Worm (Caenorhabditis elegans) whole organism, L3 larva: Measurements from ENCODE around the gene rab-3.

Experiments used
- R02D3.7 ChIP-seq: fragments of 150-350 bp; optimal IDR thresholded peaks from 2 replicates; lab custom pipeline; 2014; ENCODE audit warnings: missing biosample characterization, missing genetic modification characterization
- ZK546.5 ChIP-seq: sonication (generic microtip); optimal IDR thresholded peaks from 2 replicates; lab custom pipeline; 2017; ENCODE audit warnings: missing biosample characterization, missing genetic modification characterization
- aly-2 ChIP-seq: fragments of 150-350 bp; optimal IDR thresholded peaks from 2 replicates; lab custom pipeline; 2014; ENCODE audit warnings: missing biosample characterization, missing genetic modification characterization
- ama-1 ChIP-seq: fragments of 150-350 bp; optimal IDR thresholded peaks from 2 replicates; lab custom pipeline; 2018
- ceh-16 ChIP-seq: sonication (generic microtip); optimal IDR thresholded peaks from 2 replicates; lab custom pipeline; 2017; ENCODE audit warnings: missing biosample characterization, missing genetic modification characterization
- ceh-28 ChIP-seq: fragments of 150-350 bp; optimal IDR thresholded peaks from 2 replicates; lab custom pipeline; 2014; ENCODE audit warnings: missing biosample characterization, missing genetic modification reagents, missing genetic modification characterization
- ceh-82 ChIP-seq: fragments of 150-350 bp; optimal IDR thresholded peaks from 2 replicates; lab custom pipeline; 2014; ENCODE audit warnings: missing biosample characterization, missing genetic modification characterization
- ceh-9 ChIP-seq: sonication (generic microtip); optimal IDR thresholded peaks from 2 replicates; lab custom pipeline; 2018; ENCODE audit warnings: missing biosample characterization, missing genetic modification characterization
- daf-12 ChIP-seq: fragments of 150-350 bp; optimal IDR thresholded peaks from 2 replicates; lab custom pipeline; 2014; ENCODE audit warnings: missing biosample characterization, missing genetic modification reagents, missing genetic modification characterization
- egl-27 ChIP-seq: sonication (generic microtip); optimal IDR thresholded peaks from 4 replicates; lab custom pipeline; 2017; ENCODE audit warnings: missing biosample characterization, missing genetic modification reagents, missing genetic modification characterization
- egl-5 ChIP-seq: fragments of 150-350 bp; optimal IDR thresholded peaks from 2 replicates; lab custom pipeline; 2017; ENCODE audit warnings: missing biosample characterization, missing genetic modification reagents, missing genetic modification characterization, inconsistent platforms
- elt-1 ChIP-seq: fragments of 150-350 bp; optimal IDR thresholded peaks from 2 replicates; lab custom pipeline; 2014; ENCODE audit warnings: missing biosample characterization, missing genetic modification characterization
- elt-2 ChIP-seq: sonication (generic microtip); optimal IDR thresholded peaks from 2 replicates; lab custom pipeline; 2016; ENCODE audit warnings: missing genetic modification reagents, mild to moderate bottlenecking, missing genetic modification characterization, missing compliant biosample characterization
- elt-3 ChIP-seq, 3 experiments: fragments of 150-350 bp in 1 of 3; sonication (generic microtip) in 2 of 3; optimal IDR thresholded peaks; 2 replicates in 2 of 3; 4 replicates in 1 of 3; lab custom pipeline; 2014 to 2017; ENCODE audit warnings: missing biosample characterization in 3 of 3, missing genetic modification characterization in 3 of 3
- eor-1 ChIP-seq, 2 experiments: fragments of 150-350 bp; optimal IDR thresholded peaks; 2 replicates each; lab custom pipeline; 2014 to 2018; ENCODE audit warnings: missing biosample characterization in 2 of 2, missing genetic modification characterization in 2 of 2
- fkh-10 ChIP-seq: sonication (generic microtip); optimal IDR thresholded peaks from 2 replicates; lab custom pipeline; 2017; ENCODE audit warnings: missing biosample characterization, missing genetic modification reagents, missing genetic modification characterization
- fkh-2 ChIP-seq: fragments of 150-350 bp; optimal IDR thresholded peaks from 2 replicates; lab custom pipeline; 2014; ENCODE audit warnings: missing biosample characterization, missing genetic modification reagents, missing genetic modification characterization
- fos-1 ChIP-seq: fragments of 150-350 bp; optimal IDR thresholded peaks from 2 replicates; lab custom pipeline; 2014; ENCODE audit warnings: missing biosample characterization, missing genetic modification characterization
- jun-1 ChIP-seq: fragments of 150-350 bp; optimal IDR thresholded peaks from 2 replicates; lab custom pipeline; 2014; ENCODE audit warnings: missing biosample characterization, missing genetic modification reagents, missing genetic modification characterization
- lin-15B ChIP-seq: fragments of 150-350 bp; optimal IDR thresholded peaks from 2 replicates; lab custom pipeline; 2014; ENCODE audit warnings: missing biosample characterization, missing genetic modification characterization
- mdl-1 ChIP-seq: fragments of 150-350 bp; optimal IDR thresholded peaks from 2 replicates; lab custom pipeline; 2014; ENCODE audit warnings: missing biosample characterization, missing genetic modification characterization
- mml-1 ChIP-seq: fragments of 150-350 bp; sonication (generic microtip); optimal IDR thresholded peaks from 3 replicates; lab custom pipeline; 2014; ENCODE audit warnings: missing biosample characterization, missing genetic modification characterization
- nfya-1 ChIP-seq: sonication (generic microtip); optimal IDR thresholded peaks from 2 replicates; lab custom pipeline; 2017; ENCODE audit warnings: missing genetic modification characterization, mild to moderate bottlenecking, missing compliant biosample characterization, antibody characterized with exemption, moderate library complexity; ENCODE audit not compliant: insufficient read depth
- nhr-11 ChIP-seq: fragments of 150-350 bp; optimal IDR thresholded peaks from 2 replicates; lab custom pipeline; 2014; ENCODE audit warnings: missing biosample characterization, missing genetic modification characterization
- nhr-12 ChIP-seq: fragments of 150-350 bp; optimal IDR thresholded peaks from 2 replicates; lab custom pipeline; 2014; ENCODE audit warnings: missing biosample characterization, missing genetic modification characterization
- nhr-23 ChIP-seq: fragments of 150-350 bp; optimal IDR thresholded peaks from 2 replicates; lab custom pipeline; 2014; ENCODE audit warnings: missing biosample characterization, missing genetic modification reagents, missing genetic modification characterization
- nhr-25 ChIP-seq: sonication (generic microtip); optimal IDR thresholded peaks from 2 replicates; lab custom pipeline; 2017; ENCODE audit warnings: missing biosample characterization, missing genetic modification characterization
- nhr-28 ChIP-seq: fragments of 150-350 bp; optimal IDR thresholded peaks from 2 replicates; lab custom pipeline; 2014; ENCODE audit warnings: missing biosample characterization, missing genetic modification characterization
- nhr-43 ChIP-seq: sonication (generic microtip); optimal IDR thresholded peaks from 2 replicates; lab custom pipeline; 2016; ENCODE audit warnings: mild to moderate bottlenecking, missing genetic modification characterization, missing compliant biosample characterization; ENCODE audit not compliant: poor library complexity, severe bottlenecking
- nhr-67 ChIP-seq: fragments of 150-350 bp; optimal IDR thresholded peaks from 2 replicates; lab custom pipeline; 2014; ENCODE audit warnings: missing biosample characterization, missing genetic modification characterization
- nhr-76 ChIP-seq: fragments of 150-350 bp; sonication (generic microtip); optimal IDR thresholded peaks from 5 replicates; lab custom pipeline; 2014; ENCODE audit warnings: missing biosample characterization, missing genetic modification characterization
- nhr-77 ChIP-seq: fragments of 150-350 bp; optimal IDR thresholded peaks from 2 replicates; lab custom pipeline; 2014; ENCODE audit warnings: missing biosample characterization, missing genetic modification characterization
- pha-4 ChIP-seq: fragments of 150-350 bp; optimal IDR thresholded peaks from 2 replicates; lab custom pipeline; 2014; ENCODE audit warnings: missing biosample characterization, missing genetic modification reagents, missing genetic modification characterization
- pqm-1 ChIP-seq: fragments of 150-350 bp; optimal IDR thresholded peaks from 2 replicates; lab custom pipeline; 2017; ENCODE audit warnings: missing biosample characterization, missing genetic modification characterization, inconsistent platforms
- sea-2 ChIP-seq: fragments of 150-350 bp; sonication (generic microtip); optimal IDR thresholded peaks from 4 replicates; lab custom pipeline; 2014; ENCODE audit warnings: missing biosample characterization, missing genetic modification reagents, missing genetic modification characterization
- skn-1 ChIP-seq: fragments of 150-350 bp; optimal IDR thresholded peaks from 2 replicates; lab custom pipeline; 2014; ENCODE audit warnings: missing biosample characterization, missing genetic modification characterization
- snpc-4 ChIP-seq: fragments of 150-350 bp; optimal IDR thresholded peaks from 2 replicates; lab custom pipeline; 2014; ENCODE audit warnings: missing biosample characterization, missing genetic modification characterization
- tbx-2 ChIP-seq: sonication (generic microtip); optimal IDR thresholded peaks from 2 replicates; lab custom pipeline; 2016; ENCODE audit warnings: mild to moderate bottlenecking, missing genetic modification characterization, missing compliant biosample characterization
- unc-39 ChIP-seq: sonication (generic microtip); optimal IDR thresholded peaks from 4 replicates; lab custom pipeline; 2017; ENCODE audit warnings: missing biosample characterization, missing genetic modification characterization
- unc-62 ChIP-seq: fragments of 150-350 bp; sonication (generic microtip); optimal IDR thresholded peaks from 4 replicates; lab custom pipeline; 2014; ENCODE audit warnings: missing biosample characterization, missing genetic modification reagents, missing genetic modification characterization
- zag-1 ChIP-seq: fragments of 150-350 bp; optimal IDR thresholded peaks from 2 replicates; lab custom pipeline; 2014; ENCODE audit warnings: missing biosample characterization, missing genetic modification characterization
- ztf-11 ChIP-seq: fragments of 150-350 bp; optimal IDR thresholded peaks from 2 replicates; lab custom pipeline; 2014; ENCODE audit warnings: missing biosample characterization, missing genetic modification characterization
- ztf-4 ChIP-seq: fragments of 150-350 bp; optimal IDR thresholded peaks from 2 replicates; lab custom pipeline; 2014; ENCODE audit warnings: missing biosample characterization, missing genetic modification characterization

rab-3 gene

DNA sequence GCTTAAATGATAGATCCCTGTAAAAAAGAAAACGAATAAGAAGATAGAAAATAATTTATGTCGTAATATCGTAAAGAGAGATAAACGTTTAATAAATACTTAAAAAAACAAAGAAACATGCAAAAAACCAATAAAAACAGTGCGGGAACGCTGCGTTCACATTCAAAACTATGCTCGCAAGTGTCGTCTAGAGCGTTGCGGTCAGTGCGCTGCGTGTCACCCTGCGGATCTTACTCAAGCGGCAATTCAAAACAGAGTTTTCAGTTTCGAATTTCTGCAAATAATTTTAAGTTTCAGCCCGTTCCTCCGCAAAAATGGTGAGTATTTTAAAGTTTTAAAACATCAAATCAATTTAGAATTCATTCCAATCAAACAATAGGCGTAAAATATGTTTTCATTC is 12.8 kb downstream of the rab-3 start, which contains the start of the genes tiar-1 and lelo-4 (continued):
- TF ChIP-seq zag-1 = no peak
- TF ChIP-seq unc-39 (tag; lab: Kevin White, UChicago) = no peak

DNA sequence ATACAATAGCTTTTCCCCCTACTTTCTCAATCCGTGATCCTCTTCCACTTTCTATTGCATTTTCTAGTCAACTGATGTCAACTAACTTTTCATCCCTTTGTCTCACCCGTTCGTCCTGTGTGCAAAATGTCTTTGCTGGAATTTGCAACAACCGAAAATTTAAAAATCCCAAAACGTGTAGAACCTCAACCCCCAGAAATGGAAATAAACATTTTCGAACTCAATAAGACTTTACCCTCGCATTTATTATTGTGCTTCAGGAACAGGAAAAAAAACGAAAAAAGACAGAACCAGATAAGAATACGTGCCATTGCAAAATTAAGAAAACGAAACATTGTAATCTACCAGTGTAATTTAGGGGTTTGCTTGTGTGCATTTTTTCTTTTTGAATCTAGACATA is 15.5 kb downstream of the rab-3 start:
- TF ChIP-seq ztf-4 (tag; lab: Kevin White, UChicago) (peak; percentile 44), daf-12 (tag; lab: Kevin White, UChicago) (no peak), ama-1 (lab: Kevin White, UChicago) (peak; percentile 33), fos-1 (tag; lab: Kevin White, UChicago) (no peak), elt-2 (tag; lab: Kevin White, UChicago) (peak; percentile 22), nhr-76 (no peak), unc-39 (tag; lab: Kevin White, UChicago) (no peak), mml-1 (no peak)

DNA sequence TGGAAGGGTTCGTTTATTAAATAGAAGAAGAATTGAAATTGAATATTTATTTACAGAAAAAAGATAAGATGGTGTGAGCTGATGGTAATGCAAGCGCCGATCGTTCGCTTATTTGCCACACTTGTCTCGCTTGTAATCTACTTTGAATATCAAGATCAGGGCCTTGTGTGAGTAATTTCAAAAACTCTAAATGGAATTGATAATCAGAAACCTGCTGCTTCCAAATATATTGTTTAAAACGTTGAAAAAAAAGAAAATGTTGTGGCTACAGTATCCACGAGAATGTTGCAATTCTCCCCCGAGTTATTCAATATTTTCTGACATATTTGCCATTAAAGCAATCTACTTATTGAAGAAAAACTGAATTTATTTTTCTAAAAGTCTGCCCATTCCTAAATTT is 16.8 kb downstream of the rab-3 start:
- TF ChIP-seq pqm-1 (tag; lab: Kevin White, UChicago) (no peak), egl-27 (tag; lab: Kevin White, UChicago) (no peak), snpc-4 (tag; lab: Kevin White, UChicago) (no peak), nhr-28 (no peak), ceh-16 (tag; lab: Kevin White, UChicago) (no peak), ceh-82 (no peak), ztf-4 (tag; lab: Kevin White, UChicago) (no peak), tbx-2 (tag; lab: Kevin White, UChicago) (no peak), nhr-67 (tag; lab: Kevin White, UChicago) (no peak), mdl-1 (tag; lab: Kevin White, UChicago) (no peak), daf-12 (tag; lab: Kevin White, UChicago) (no peak), pha-4 (tag; lab: Kevin White, UChicago) (no peak), nhr-43 (tag; lab: Kevin White, UChicago) (no peak), nhr-25 (tag; lab: Kevin White, UChicago) (no peak), sea-2 (GFP tag; lab: Kevin White, UChicago) (no peak), nhr-12 (tag; lab: Kevin White, UChicago) (no peak), nhr-23 (no peak), fkh-2 (tag; lab: Kevin White, UChicago) (no peak), ceh-28 (tag; lab: Kevin White, UChicago) (no peak), jun-1 (tag; lab: Kevin White, UChicago) (no peak)

DNA sequence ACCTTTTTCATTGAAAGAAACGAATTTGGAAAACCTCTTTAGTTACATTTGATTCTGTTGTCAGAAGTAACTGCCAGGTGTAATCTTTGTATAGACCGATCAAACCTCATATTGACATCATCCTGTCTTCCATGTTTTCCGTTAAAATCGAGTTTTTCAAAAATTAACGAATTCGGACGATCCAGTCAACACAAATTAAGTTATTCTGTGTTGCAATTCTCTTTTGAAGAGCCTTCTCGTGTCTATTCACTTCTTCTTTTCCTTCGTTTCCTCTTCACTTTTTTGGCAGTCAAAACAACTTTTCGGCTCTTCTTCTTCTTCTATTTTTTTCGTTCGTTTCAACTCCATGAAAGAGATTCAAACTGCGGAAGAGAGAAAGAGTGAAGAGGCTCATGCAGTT is 19.5 kb downstream of the rab-3 start:
- TF ChIP-seq nhr-28 = no peak
- no peak for TF ChIP-seq ZK546.5
- no peak for TF ChIP-seq jun-1 (tag; lab: Kevin White, UChicago)
- TF ChIP-seq nfya-1 (tag; lab: Kevin White, UChicago) = peak; percentile 18
- no peak for TF ChIP-seq unc-62
- no peak for TF ChIP-seq pha-4 (tag; lab: Kevin White, UChicago)
- TF ChIP-seq snpc-4 (tag; lab: Kevin White, UChicago) = no peak
- TF ChIP-seq elt-1 (tag; lab: Kevin White, UChicago) = no peak
- TF ChIP-seq fkh-10 = peak; percentile 95
- TF ChIP-seq skn-1 (tag; lab: Kevin White, UChicago) = no peak
- TF ChIP-seq eor-1 (tag; optimal IDR thresholded peaks at IDR 0.05; lab: Kevin White, UChicago) = no peak

DNA sequence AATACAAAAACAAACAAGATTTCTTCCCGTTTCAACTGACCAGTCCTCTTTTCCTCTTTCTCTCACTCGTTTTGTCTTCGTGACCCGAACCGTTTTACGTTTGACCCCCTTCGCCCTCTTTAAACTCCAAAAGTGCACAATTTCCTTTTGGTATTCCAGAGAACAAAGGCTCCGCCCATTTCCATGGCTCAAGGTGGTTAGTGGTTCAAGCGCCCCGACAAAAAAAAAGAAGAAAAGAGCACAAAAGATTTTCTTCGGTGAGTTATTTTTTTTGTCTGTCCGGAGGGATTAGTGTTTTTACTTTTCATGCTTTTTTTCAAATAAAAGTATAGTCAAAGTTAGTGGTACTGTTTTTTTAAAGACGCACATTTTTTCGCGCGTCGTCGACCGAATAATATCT is 20.1 kb downstream of the rab-3 start, which contains the start of gene osta-2:
Gene osta-2, plus strand, starts transcription at position 160 of the 400 bp plus-strand sequence.
- no peak for TF ChIP-seq fkh-10
- TF ChIP-seq daf-12 (tag; lab: Kevin White, UChicago) = no peak
- peak; percentile 25 for TF ChIP-seq pha-4 (tag; lab: Kevin White, UChicago)
- no peak for TF ChIP-seq fkh-2 (tag; lab: Kevin White, UChicago)
- TF ChIP-seq ceh-9 = no peak
- no peak for TF ChIP-seq ztf-11 (tag; lab: Kevin White, UChicago)
- no peak for TF ChIP-seq ZK546.5
- no peak for TF ChIP-seq tbx-2 (tag; lab: Kevin White, UChicago)
- no peak for TF ChIP-seq nhr-11 (tag; lab: Kevin White, UChicago)
- TF ChIP-seq ceh-28 (tag; lab: Kevin White, UChicago) = no peak
- no peak for TF ChIP-seq nhr-23
- TF ChIP-seq elt-2 (tag; lab: Kevin White, UChicago) = no peak
- TF ChIP-seq aly-2 (tag; lab: Kevin White, UChicago) = no peak
- no peak for TF ChIP-seq nhr-77 (tag; lab: Kevin White, UChicago)
- TF ChIP-seq lin-15B (tag; lab: Kevin White, UChicago) = no peak
- TF ChIP-seq R02D3.7 (tag; lab: Kevin White, UChicago) = no peak
- no peak for TF ChIP-seq jun-1 (tag; lab: Kevin White, UChicago)
- TF ChIP-seq elt-3 (tag; optimal IDR thresholded peaks at IDR 0.05; lab: Kevin White, UChicago) = no peak
- TF ChIP-seq ama-1 (lab: Kevin White, UChicago) = no peak
- no peak for TF ChIP-seq ztf-4 (tag; lab: Kevin White, UChicago)
- TF ChIP-seq nhr-43 (tag; lab: Kevin White, UChicago) = no peak
- no peak for TF ChIP-seq pqm-1 (tag; lab: Kevin White, UChicago)
- TF ChIP-seq egl-5 (tag; lab: Kevin White, UChicago) = peak; percentile 6
- peak; percentile 41 for TF ChIP-seq nfya-1 (tag; lab: Kevin White, UChicago)
- TF ChIP-seq nhr-76 = no peak
